Fruit fly (Drosophila melanogaster): ENCODE results near the gene Ski6.

Ski6 gene

DNA sequence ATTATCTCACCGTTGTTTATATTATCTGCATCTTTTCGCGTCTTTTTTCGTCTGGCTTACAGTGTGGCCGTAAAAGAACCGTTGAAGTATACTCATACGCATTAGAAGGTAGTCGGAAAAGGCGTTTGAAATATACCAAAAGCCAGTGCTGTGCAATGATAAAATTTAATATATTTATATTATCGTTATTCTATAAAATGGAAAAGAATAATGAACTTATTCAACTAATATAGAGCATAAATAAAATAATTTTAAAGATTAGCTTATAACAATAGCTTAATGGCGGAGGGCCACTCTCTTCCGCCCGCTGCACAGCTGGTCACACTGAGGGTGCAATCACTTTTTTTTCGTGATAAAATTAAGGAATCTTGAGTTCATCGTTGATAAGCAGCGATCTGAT lies 30.3 kb downstream of the Ski6 start, which contains the start of the genes CG16974 and Edem2 (continued):
- TF ChIP-seq crp (GFP tag; optimal IDR thresholded peaks at IDR 0.05) (peak in 1 of 2 experiments; percentile 73), Max (GFP tag; optimal IDR thresholded peaks at IDR 0.05) (peak; percentile 60), sc (optimal IDR thresholded peaks at IDR 0.05) (no peak), sc (GFP tag; optimal IDR thresholded peaks at IDR 0.05) (no peak), Fer1 (GFP tag; optimal IDR thresholded peaks at IDR 0.05) (peak; percentile 67), Neu2 (GFP tag; optimal IDR thresholded peaks at IDR 0.05; ENCODE audit: borderline replicate concordance) (no peak), CG10267 (tag; optimal IDR thresholded peaks at IDR 0.05) (peak; percentile 97), toy (GFP tag; IDR thresholded peaks at IDR 0.05) (no peak), ken (GFP tag; IDR thresholded peaks at IDR 0.05) (peak; percentile 79), unpg (GFP tag; optimal IDR thresholded peaks at IDR 0.05) (no peak), Nf-YA (GFP tag; IDR thresholded peaks at IDR 0.05) (peak; percentile 57; the same call in 1 of the 2 replicates), CG6683 (GFP tag; optimal IDR thresholded peaks at IDR 0.05) (peak; percentile 25), Dek (tag; optimal IDR thresholded peaks at IDR 0.05) (peak; percentile 74), fd96Cb (tag; optimal IDR thresholded peaks at IDR 0.05) (peak; percentile 57), CG30020 (tag; optimal IDR thresholded peaks at IDR 0.05) (peak; percentile 66), Spps (tag; optimal IDR thresholded peaks at IDR 0.05) (peak; percentile 50), lilli (GFP tag; optimal IDR thresholded peaks at IDR 0.05) (peak; percentile 79), ssp (GFP tag; IDR thresholded peaks at IDR 0.05) (peak; percentile 67), h (optimal IDR thresholded peaks at IDR 0.05) (no peak), zen (tag; optimal IDR thresholded peaks at IDR 0.05) (peak; percentile 85), yki (optimal IDR thresholded peaks at IDR 0.05) (no peak), HLH4C (GFP tag; IDR thresholded peaks at IDR 0.05; ENCODE audit: partially characterized antibody) (no peak), CG3847 (GFP tag; IDR thresholded peaks at IDR 0.05) (peak; percentile 84), PHDP (tag; optimal IDR thresholded peaks at IDR 0.05) (no peak), lab (GFP tag; optimal IDR thresholded peaks at IDR 0.05) (no peak), CG7987 (GFP tag; optimal IDR thresholded peaks at IDR 0.05) (peak; percentile 69), Ets97D (GFP tag; optimal IDR thresholded peaks at IDR 0.05) (peak; percentile 56), CG4404 (GFP tag; IDR thresholded peaks at IDR 0.05) (peak; percentile 71), Mrtf (GFP tag; IDR thresholded peaks at IDR 0.05) (peak; percentile 52; the same call in 1 of the 3 replicates), ems (GFP tag; optimal IDR thresholded peaks at IDR 0.05) (peak; percentile 54), CG9817 (tag; optimal IDR thresholded peaks at IDR 0.05) (peak; percentile 68), Hr51 (GFP tag; optimal IDR thresholded peaks at IDR 0.05) (peak in 1 of 2 experiments; percentile 61), croc (GFP tag; conservative IDR thresholded peaks at IDR 0.05) (no peak; the same call in 1 of the 3 replicates), CG11723 (GFP tag; optimal IDR thresholded peaks at IDR 0.05) (no peak), dysf (GFP tag; IDR thresholded peaks at IDR 0.05) (peak; percentile 66; the same call in 1 of the 3 replicates), tup (GFP tag; optimal IDR thresholded peaks at IDR 0.05) (peak; percentile 66), mam (GFP tag; optimal IDR thresholded peaks at IDR 0.05) (peak; percentile 34), chn (GFP tag; optimal IDR thresholded peaks at IDR 0.05) (peak; percentile 68), Bteb2 (GFP tag; optimal IDR thresholded peaks at IDR 0.05) (peak; percentile 8), z (GFP tag; IDR thresholded peaks at IDR 0.05) (no peak), Usf (GFP tag; optimal IDR thresholded peaks at IDR 0.05) (peak; percentile 3), grn (GFP tag; optimal IDR thresholded peaks at IDR 0.05) (no peak), CG10979 (tag; optimal IDR thresholded peaks at IDR 0.05) (peak; percentile 60), cwo (GFP tag; optimal IDR thresholded peaks at IDR 0.05) (no peak), NC2α (GFP tag; optimal IDR thresholded peaks at IDR 0.05) (no peak), CG13287 (GFP tag; IDR thresholded peaks at IDR 0.05; ENCODE audit: partially characterized antibody) (peak; percentile 34; the same call in 1 of the 2 replicates), pnt (GFP tag; optimal IDR thresholded peaks at IDR 0.05) (peak; percentile 27), CG4730 (GFP tag; IDR thresholded peaks at IDR 0.05) (peak; percentile 69), Myb (GFP tag; optimal IDR thresholded peaks at IDR 0.05) (no peak), chinmo (GFP tag; IDR thresholded peaks at IDR 0.05; ENCODE audit: partially characterized antibody) (no peak), B-H2 (GFP tag; optimal IDR thresholded peaks at IDR 0.05) (no peak)

Data from whole organism, embryonic.